Worm (Caenorhabditis elegans) whole organism, L2 larva: Measurements from ENCODE around the gene rer-1.

Source experiments
- lsy-2 ChIP-seq, 2 experiments: fragments of 150-350 bp in 1 of 2; sonication (generic microtip) in 1 of 2; optimal IDR thresholded peaks; 2 replicates each; lab custom pipeline; 2014 to 2017; ENCODE audit warnings: missing biosample characterization in 2 of 2, missing genetic modification characterization in 2 of 2
- skn-1 ChIP-seq: sonication (generic microtip); optimal IDR thresholded peaks from 2 replicates; lab custom pipeline; 2017; ENCODE audit warnings: missing biosample characterization, missing genetic modification characterization
- zag-1 ChIP-seq: fragments of 150-350 bp; optimal IDR thresholded peaks from 2 replicates; lab custom pipeline; 2014; ENCODE audit warnings: missing biosample characterization, missing genetic modification characterization

ce11 chrII:8854874-8855273 is 43.7 kb downstream of the rer-1 start:
- TF ChIP-seq zag-1 (tag; lab: Kevin White, UChicago) (no peak), lsy-2 (tag; optimal IDR thresholded peaks at IDR 0.05; lab: Kevin White, UChicago) (no peak), skn-1 (tag; lab: Kevin White, UChicago) (no peak)
